Worm (Caenorhabditis elegans): ENCODE data around the gene C23H5.12.

- TF ChIP-seq ets-7 (tag; optimal IDR thresholded peaks at IDR 0.05) = no peak
- TF ChIP-seq F13C5.2 (tag; optimal IDR thresholded peaks at IDR 0.05) = no peak
- TF ChIP-seq flt-1 (GFP tag; IDR thresholded peaks at IDR 0.05) = no peak
- no peak for TF ChIP-seq sea-1 (GFP tag; conservative IDR thresholded peaks at IDR 0.05)
- no peak for TF ChIP-seq hmbx-1 (tag; optimal IDR thresholded peaks at IDR 0.05)
- TF ChIP-seq tra-4 (tag; optimal IDR thresholded peaks at IDR 0.05) = no peak
- no peak for TF ChIP-seq scrt-1 (GFP tag; IDR thresholded peaks at IDR 0.05)
- no peak for TF ChIP-seq B0310.2 (tag; optimal IDR thresholded peaks at IDR 0.05)
- no peak for TF ChIP-seq ama-1 (optimal IDR thresholded peaks at IDR 0.05)
- TF ChIP-seq ceh-13 (GFP tag; optimal IDR thresholded peaks at IDR 0.05) = no peak
These were observed 29.0 kb downstream of the C23H5.12 start for ce11 chrIV:2162256-2162655.
